Fruit fly (Drosophila melanogaster) whole organism, embryonic: Measurements from ENCODE around the gene Jhbp14.

Experiments
- Asciz ChIP-seq: fragments of 200-800 bp; sonication (Bioruptor generic); optimal IDR thresholded peaks from 2 replicates; lab custom pipeline; 2017; ENCODE audit warnings: missing biosample characterization, mild to moderate bottlenecking, missing genetic modification characterization, missing genetic modification reagents
- Awh ChIP-seq: fragments of 200-800 bp; sonication (Bioruptor generic); IDR thresholded peaks from 2 replicates; pipeline ENCODE4, ENCODE4 v1.3.6; 2022; ENCODE audit warnings: missing biosample characterization, missing genetic modification characterization
- CG10267 ChIP-seq: fragments of 200-800 bp; sonication (Bioruptor generic); optimal IDR thresholded peaks from 2 replicates; lab custom pipeline; 2018; ENCODE audit warnings: missing biosample characterization, mild to moderate bottlenecking, missing genetic modification characterization, moderate library complexity
- CG10565 ChIP-seq: fragments of 200-800 bp; sonication (Bioruptor generic); optimal IDR thresholded peaks from 3 replicates; lab custom pipeline; 2016; ENCODE audit warnings: missing biosample characterization, mild to moderate bottlenecking, missing genetic modification characterization
- CG11696 ChIP-seq: fragments of 200-800 bp; sonication (Bioruptor generic); IDR thresholded peaks from 2 replicates; pipeline ENCODE4 v1.3.6; 2022; ENCODE audit warnings: missing biosample characterization, missing genetic modification characterization
- CG12104 ChIP-seq: fragments of 200-800 bp; sonication (Bioruptor generic); optimal IDR thresholded peaks from 3 replicates; lab custom pipeline; 2016; ENCODE audit warnings: missing biosample characterization, missing genetic modification characterization
- CG12942 ChIP-seq: fragments of 200-800 bp; sonication (Bioruptor generic); optimal IDR thresholded peaks from 3 replicates; lab custom pipeline; 2016; ENCODE audit warnings: missing biosample characterization, missing genetic modification characterization
- CG14050 ChIP-seq: fragments of 200-800 bp; sonication (Bioruptor generic); IDR thresholded peaks from 3 replicates; pipeline ENCODE4 v1.3.6; 2022; ENCODE audit warnings: missing biosample characterization, missing genetic modification characterization
- CG16779 ChIP-seq: fragments of 200-800 bp; sonication (Bioruptor generic); IDR thresholded peaks from 2 replicates; pipeline ENCODE4 v1.3.6; 2022; ENCODE audit warnings: missing biosample characterization, missing genetic modification characterization
- CG16813 ChIP-seq: fragments of 200-800 bp; sonication (Bioruptor generic); IDR thresholded peaks from 3 replicates; pipeline ENCODE4 v1.3.6; 2022; ENCODE audit warnings: missing biosample characterization, missing genetic modification characterization; ENCODE audit not compliant: partially characterized antibody
- CG16815 ChIP-seq: fragments of 200-800 bp; sonication (Bioruptor generic); optimal IDR thresholded peaks from 3 replicates; lab custom pipeline; 2017; ENCODE audit warnings: missing biosample characterization, mild to moderate bottlenecking, missing genetic modification characterization
- CG17328 ChIP-seq: fragments of 200-800 bp; sonication (Bioruptor generic); IDR thresholded peaks from 2 replicates; pipeline ENCODE4 v1.3.6; 2022; ENCODE audit warnings: missing biosample characterization, missing genetic modification characterization
- CG18619 ChIP-seq: fragments of 200-800 bp; sonication (Bioruptor generic); optimal IDR thresholded peaks from 3 replicates; lab custom pipeline; 2017; ENCODE audit warnings: missing biosample characterization, mild to moderate bottlenecking, missing genetic modification characterization
- CG2120 ChIP-seq: fragments of 200-800 bp; sonication (Bioruptor generic); optimal IDR thresholded peaks from 3 replicates; lab custom pipeline; 2016; ENCODE audit warnings: missing biosample characterization, missing genetic modification characterization
- CG3995 ChIP-seq: fragments of 200-800 bp; sonication (Bioruptor generic); optimal IDR thresholded peaks from 3 replicates; lab custom pipeline; 2016; ENCODE audit warnings: missing biosample characterization, missing genetic modification characterization
- CG6175 ChIP-seq: fragments of 200-800 bp; sonication (Bioruptor generic); IDR thresholded peaks from 3 replicates; pipeline ENCODE4 v1.3.6; 2022; ENCODE audit warnings: missing biosample characterization, missing genetic modification characterization
- CG6813 ChIP-seq: fragments of 200-800 bp; sonication (Bioruptor generic); optimal IDR thresholded peaks from 2 replicates; lab custom pipeline; 2017; ENCODE audit warnings: missing biosample characterization, missing genetic modification characterization, mild to moderate bottlenecking, moderate library complexity, missing genetic modification reagents
- CG7556 ChIP-seq: fragments of 200-800 bp; sonication (Bioruptor generic); optimal IDR thresholded peaks from 2 replicates; lab custom pipeline; 2017; ENCODE audit warnings: missing biosample characterization, mild to moderate bottlenecking, missing genetic modification characterization
- CG8281 ChIP-seq: fragments of 200-800 bp; sonication (Bioruptor generic); optimal IDR thresholded peaks from 2 replicates; lab custom pipeline; 2018; ENCODE audit warnings: missing biosample characterization, mild to moderate bottlenecking, missing genetic modification characterization, moderate library complexity
- CG8290 ChIP-seq, 3 experiments: fragments of 200-800 bp; sonication (Bioruptor generic); optimal IDR thresholded peaks; 2 replicates each; lab custom pipeline; 2016 to 2019; ENCODE audit warnings: missing biosample characterization in 3 of 3, missing genetic modification characterization in 3 of 3, mild to moderate bottlenecking in 2 of 3, moderate library complexity in 1 of 3
- CG8359 ChIP-seq: fragments of 200-800 bp; sonication (Bioruptor generic); optimal IDR thresholded peaks from 2 replicates; lab custom pipeline; 2017; ENCODE audit warnings: missing biosample characterization, mild to moderate bottlenecking, missing genetic modification characterization, borderline replicate concordance
- CG9932 ChIP-seq: fragments of 200-800 bp; sonication (Bioruptor generic); IDR thresholded peaks from 2 replicates; pipeline ENCODE4 v1.3.6; 2022; ENCODE audit warnings: missing biosample characterization, missing genetic modification characterization
- CoRest ChIP-seq: fragments of 200-800 bp; sonication (Bioruptor generic); optimal IDR thresholded peaks from 3 replicates; lab custom pipeline; 2018; ENCODE audit warnings: missing biosample characterization, mild to moderate bottlenecking, missing genetic modification characterization, moderate library complexity
- Fer2 ChIP-seq: fragments of 200-800 bp; sonication (Bioruptor generic); optimal IDR thresholded peaks from 2 replicates; lab custom pipeline; 2018; ENCODE audit warnings: missing biosample characterization, mild to moderate bottlenecking, missing genetic modification characterization, moderate library complexity
- HHEX ChIP-seq: fragments of 200-800 bp; sonication (Bioruptor generic); optimal IDR thresholded peaks from 3 replicates; lab custom pipeline; 2017; ENCODE audit warnings: missing biosample characterization, mild to moderate bottlenecking, missing genetic modification characterization, missing genetic modification reagents
- Hmx ChIP-seq: fragments of 200-800 bp; sonication (Bioruptor generic); optimal IDR thresholded peaks from 2 replicates; lab custom pipeline; 2016; ENCODE audit warnings: missing biosample characterization, missing genetic modification characterization
- Mes4 ChIP-seq: fragments of 200-800 bp; sonication (Bioruptor generic); optimal IDR thresholded peaks from 2 replicates; lab custom pipeline; 2016; ENCODE audit warnings: missing biosample characterization, missing genetic modification characterization
- Nf-YB ChIP-seq: fragments of 200-800 bp; sonication (Bioruptor generic); optimal IDR thresholded peaks from 3 replicates; lab custom pipeline; 2019; ENCODE audit warnings: missing biosample characterization, mild to moderate bottlenecking, missing genetic modification characterization, moderate library complexity
- Ravus ChIP-seq: fragments of 200-800 bp; sonication (Bioruptor generic); IDR thresholded peaks from 2 replicates; pipeline ENCODE4 v1.3.6; 2022; ENCODE audit warnings: missing biosample characterization, missing genetic modification characterization
- Rfx ChIP-seq: fragments of 200-800 bp; sonication (Bioruptor generic); IDR thresholded peaks from 2 replicates; pipeline ENCODE4 v1.3.6; 2022; ENCODE audit warnings: missing biosample characterization, missing genetic modification characterization
- YL-1 ChIP-seq: fragments of 200-800 bp; sonication (Bioruptor generic); optimal IDR thresholded peaks from 3 replicates; lab custom pipeline; 2017; ENCODE audit warnings: missing biosample characterization, mild to moderate bottlenecking, missing genetic modification characterization
- aop ChIP-seq: fragments of 200-800 bp; sonication (Bioruptor generic); IDR thresholded peaks from 2 replicates; pipeline ENCODE4 v1.3.6; 2022; ENCODE audit warnings: missing biosample characterization, missing genetic modification characterization
- ap ChIP-seq: fragments of 200-800 bp; sonication (Bioruptor generic); IDR thresholded peaks from 2 replicates; pipeline ENCODE4 v1.3.6; 2022; ENCODE audit warnings: missing biosample characterization, missing genetic modification characterization
- cad ChIP-seq: fragments of >200 bp; optimal IDR thresholded peaks from 2 replicates; lab custom pipeline; 2017; ENCODE audit warnings: missing biosample characterization, missing genetic modification characterization
- dmrt99B ChIP-seq: fragments of 200-800 bp; sonication (Bioruptor generic); optimal IDR thresholded peaks from 2 replicates; lab custom pipeline; 2018; ENCODE audit warnings: missing biosample characterization, mild to moderate bottlenecking, missing genetic modification characterization, moderate library complexity
- ftz-f1 ChIP-seq: fragments of 200-800 bp; sonication (Bioruptor generic); optimal IDR thresholded peaks from 2 replicates; lab custom pipeline; 2016; ENCODE audit warnings: missing biosample characterization, missing genetic modification characterization
- inv ChIP-seq: fragments of 200-800 bp; sonication (Bioruptor generic); IDR thresholded peaks from 2 replicates; pipeline ENCODE4 v1.3.6; 2022; ENCODE audit warnings: missing biosample characterization, missing genetic modification characterization; ENCODE audit not compliant: partially characterized antibody
- jing ChIP-seq: fragments of 200-800 bp; sonication (Bioruptor generic); optimal IDR thresholded peaks from 2 replicates; lab custom pipeline; 2018; ENCODE audit warnings: missing biosample characterization, mild to moderate bottlenecking, missing genetic modification characterization
- kay ChIP-seq: fragments of 200-800 bp; sonication (Bioruptor generic); optimal IDR thresholded peaks from 2 replicates; lab custom pipeline; 2016; ENCODE audit warnings: missing biosample characterization, missing genetic modification characterization
- ken ChIP-seq: fragments of 200-800 bp; sonication (Bioruptor generic); IDR thresholded peaks from 3 replicates; pipeline ENCODE4 v1.3.6; 2022; ENCODE audit warnings: missing biosample characterization, missing genetic modification characterization
- lola ChIP-seq, 3 experiments: fragments of >200 bp in 2 of 3; fragments of 200-800 bp in 1 of 3; sonication (Bioruptor generic) in 1 of 3; optimal IDR thresholded peaks; 2 replicates each; lab custom pipeline; 2017 to 2019; ENCODE audit warnings: missing biosample characterization in 3 of 3, missing genetic modification characterization in 3 of 3, mild to moderate bottlenecking in 1 of 3, moderate library complexity in 1 of 3
- nmo ChIP-seq: fragments of 200-800 bp; sonication (Bioruptor generic); optimal IDR thresholded peaks from 2 replicates; lab custom pipeline; 2018; ENCODE audit warnings: missing biosample characterization, mild to moderate bottlenecking, missing genetic modification characterization, moderate library complexity
- ro ChIP-seq: fragments of 200-800 bp; sonication (Bioruptor generic); IDR thresholded peaks from 2 replicates; pipeline ENCODE4 v1.3.6; 2022; ENCODE audit warnings: missing biosample characterization, missing genetic modification characterization
- run ChIP-seq: fragments of 200-800 bp; sonication (Bioruptor generic); optimal IDR thresholded peaks from 3 replicates; lab custom pipeline; 2018; ENCODE audit warnings: missing biosample characterization, mild to moderate bottlenecking, missing genetic modification characterization
- sd ChIP-seq: fragments of 200-800 bp; sonication (Bioruptor generic); optimal IDR thresholded peaks from 3 replicates; lab custom pipeline; 2018; ENCODE audit warnings: missing biosample characterization, mild to moderate bottlenecking, missing genetic modification characterization, moderate library complexity
- sens ChIP-seq: fragments of 200-800 bp; sonication (Bioruptor generic); peaks from one replicate; lab custom pipeline; 2016; ENCODE audit warnings: missing biosample characterization, missing genetic modification characterization
- tll ChIP-seq, 2 experiments: fragments of 200-800 bp in 1 of 2; fragments of >200 bp in 1 of 2; sonication (Bioruptor generic) in 1 of 2; optimal IDR thresholded peaks; 2 replicates each; lab custom pipeline; 2017 to 2019; ENCODE audit warnings: missing biosample characterization in 2 of 2, missing genetic modification characterization in 2 of 2, mild to moderate bottlenecking in 1 of 2, moderate library complexity in 1 of 2
- toy ChIP-seq: fragments of 200-800 bp; sonication (Bioruptor generic); IDR thresholded peaks from 2 replicates; pipeline ENCODE4 v1.3.6; 2022; ENCODE audit warnings: missing biosample characterization, missing genetic modification characterization
- usp ChIP-seq: fragments of >200 bp; optimal IDR thresholded peaks from 2 replicates; lab custom pipeline; 2017; ENCODE audit warnings: missing biosample characterization, missing genetic modification characterization

Jhbp14 gene

dm6 chr2L:13219281-13220092 lies 16.8 kb upstream of the Jhbp14 start, which contains the start of the genes CG9426 and mRF1 (continued):
- TF ChIP-seq inv (GFP tag; lab: Robert Waterston, UW) (peak; percentile 96), CG12942 (GFP tag; lab: Kevin White, UChicago) (no peak), Fer2 (tag; lab: Kevin White, UChicago) (no peak), Ravus (no peak), Nf-YB (peak; percentile 84), CG6813 (no peak), CG17328 (GFP tag; lab: Robert Waterston, UW) (no peak), sens (peak; percentile 88), CG16813 (GFP tag; lab: Robert Waterston, UW) (peak; percentile 100), CG12104 (GFP tag; lab: Kevin White, UChicago) (no peak), kay (no peak), CG6175 (GFP tag; lab: Robert Waterston, UW) (no peak), CG7556 (no peak), CG10565 (GFP tag; lab: Kevin White, UChicago) (no peak), nmo (GFP tag; lab: Kevin White, UChicago) (peak; percentile 50), CG10267 (peak; percentile 77), usp (no peak), YL-1 (GFP tag; lab: Kevin White, UChicago) (peak; percentile 93), cad (GFP tag; lab: Kevin White, UChicago) (no peak), ftz-f1 (GFP tag; lab: Kevin White, UChicago) (no peak), CG16815 (GFP tag; lab: Kevin White, UChicago) (no peak), HHEX (GFP tag; lab: Kevin White, UChicago) (no peak), ap (no peak), tll (GFP tag; optimal IDR thresholded peaks at IDR 0.05; lab: Kevin White, UChicago) (peak in 1 of 2 experiments; percentile 67), CG11696 (GFP tag; lab: Robert Waterston, UW) (no peak), CG9932 (peak; percentile 66; the same call in 1 of the 2 replicates), CG18619 (GFP tag; lab: Kevin White, UChicago) (no peak), CG8290 (GFP tag; optimal IDR thresholded peaks at IDR 0.05; lab: Kevin White, UChicago) (no peak), CG8290 (tag; optimal IDR thresholded peaks at IDR 0.05; lab: Kevin White, UChicago) (no peak), Mes4 (no peak), aop (GFP tag; lab: Robert Waterston, UW) (no peak), CG8281 (tag; lab: Kevin White, UChicago) (no peak), lola (GFP tag; optimal IDR thresholded peaks at IDR 0.05; lab: Kevin White, UChicago) (no peak), Hmx (GFP tag; lab: Kevin White, UChicago) (no peak), ken (GFP tag; lab: Robert Waterston, UW) (no peak), sd (tag; lab: Kevin White, UChicago) (peak; percentile 37), run (tag; lab: Kevin White, UChicago) (no peak), CG14050 (GFP tag; lab: Robert Waterston, UW) (no peak), CoRest (tag; lab: Kevin White, UChicago) (no peak), Rfx (GFP tag; lab: Robert Waterston, UW) (peak; percentile 42), dmrt99B (tag; lab: Kevin White, UChicago) (no peak), CG8359 (GFP tag; lab: Kevin White, UChicago) (no peak), ro (GFP tag; lab: Robert Waterston, UW) (no peak), jing (GFP tag; lab: Kevin White, UChicago) (no peak), CG2120 (GFP tag; lab: Kevin White, UChicago) (peak; percentile 36), Awh (GFP tag; lab: Robert Waterston, UW) (no peak), CG3995 (GFP tag; lab: Kevin White, UChicago) (peak; percentile 62), Asciz (GFP tag; lab: Kevin White, UChicago) (no peak), toy (GFP tag; lab: Robert Waterston, UW) (no peak), CG16779 (GFP tag; lab: Robert Waterston, UW) (no peak)
